Worm (Caenorhabditis elegans): Measurements from ENCODE around the gene ZK355.8.

ZK355.8 gene

DNA sequence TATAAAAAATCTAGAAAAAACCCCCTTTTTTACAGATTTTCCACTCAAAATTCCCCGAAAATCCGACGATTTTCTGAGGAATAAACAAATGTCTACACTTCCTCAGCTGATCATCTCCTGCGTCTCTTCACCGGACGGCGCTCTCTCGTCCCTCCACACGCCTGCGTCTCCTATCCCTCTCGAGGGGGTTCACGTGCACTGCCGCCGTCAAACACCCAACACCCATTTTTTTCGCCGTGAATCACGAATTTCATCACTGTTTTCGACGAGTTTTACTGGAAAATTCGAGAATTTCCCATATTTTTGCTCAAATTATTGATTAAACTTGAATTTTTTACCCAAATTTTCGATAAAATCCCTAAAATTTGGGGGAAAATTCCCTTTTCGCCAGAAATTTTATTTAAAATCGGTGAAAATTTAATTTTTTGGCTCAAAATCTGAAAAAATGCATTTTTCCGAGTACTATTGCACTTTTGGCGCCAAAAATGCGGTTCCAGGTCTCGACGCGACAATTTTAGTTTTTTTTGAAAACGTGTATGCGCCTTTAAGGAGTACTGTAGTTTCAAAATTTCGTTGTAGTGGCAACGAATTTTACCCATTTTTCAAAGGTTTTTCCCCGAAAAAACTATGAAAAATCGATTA, 6.7 kb upstream of the ZK355.8 start (continued):
- TF ChIP-seq egl-13 (tag; optimal IDR thresholded peaks at IDR 0.05) = no peak
- no peak for TF ChIP-seq alr-1 (tag; optimal IDR thresholded peaks at IDR 0.05; ENCODE audit: borderline replicate concordance)
- TF ChIP-seq elt-3 (tag; optimal IDR thresholded peaks at IDR 0.05) = no peak
- no peak for TF ChIP-seq mef-2 (tag; optimal IDR thresholded peaks at IDR 0.05)
- no peak for TF ChIP-seq zag-1 (tag; optimal IDR thresholded peaks at IDR 0.05)
- no peak for TF ChIP-seq ces-1 (GFP tag; optimal IDR thresholded peaks at IDR 0.05)
- no peak for TF ChIP-seq efl-3 (GFP tag; optimal IDR thresholded peaks at IDR 0.05)
- no peak for TF ChIP-seq F16B12.6 (tag; optimal IDR thresholded peaks at IDR 0.05)
- TF ChIP-seq nhr-19 (GFP tag; conservative IDR thresholded peaks at IDR 0.05) = no peak; the same call in none of the 2 replicates
- TF ChIP-seq pag-3 (tag; optimal IDR thresholded peaks at IDR 0.05; ENCODE audit: borderline replicate concordance, insufficient read depth) = no peak
- no peak for TF ChIP-seq nhr-237 (tag; optimal IDR thresholded peaks at IDR 0.05)
- peak; percentile 79 for TF ChIP-seq fkh-8 (tag; optimal IDR thresholded peaks at IDR 0.05)
- no peak for TF ChIP-seq C34B4.2 (tag; optimal IDR thresholded peaks at IDR 0.05)
- peak; percentile 54 for TF ChIP-seq pax-3 (tag; optimal IDR thresholded peaks at IDR 0.05)
- TF ChIP-seq nhr-12 (tag; optimal IDR thresholded peaks at IDR 0.05) = no peak
- TF ChIP-seq sptf-1 (tag; optimal IDR thresholded peaks at IDR 0.05) = no peak
- no peak for TF ChIP-seq nhr-20 (tag; optimal IDR thresholded peaks at IDR 0.05)

DNA sequence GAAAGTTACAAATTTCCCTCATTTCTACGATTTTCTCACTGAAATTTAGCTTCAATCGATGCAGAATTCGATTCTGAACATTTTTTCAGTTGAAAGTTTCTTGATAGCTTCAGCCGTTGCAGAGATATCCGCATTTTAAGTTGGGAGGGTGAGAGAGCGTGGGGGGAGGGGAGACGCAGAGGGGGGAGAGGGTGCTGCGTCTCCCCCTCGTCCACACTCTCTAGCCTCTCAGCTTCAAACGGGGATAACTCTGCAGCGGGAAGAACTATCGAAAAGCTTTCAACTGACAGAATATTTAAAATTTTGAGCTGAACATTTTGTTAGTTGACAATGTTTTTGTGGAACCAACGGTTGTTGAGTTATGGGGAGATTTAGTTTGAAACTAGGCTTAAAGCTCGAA, 5.7 kb upstream of the ZK355.8 start:
- TF ChIP-seq sup-37 (GFP tag; optimal IDR thresholded peaks at IDR 0.05) (no peak), fkh-4 (tag; optimal IDR thresholded peaks at IDR 0.05; ENCODE audit: borderline replicate concordance) (no peak), unc-30 (tag; optimal IDR thresholded peaks at IDR 0.05) (no peak), unc-86 (tag; optimal IDR thresholded peaks at IDR 0.05) (no peak)

DNA sequence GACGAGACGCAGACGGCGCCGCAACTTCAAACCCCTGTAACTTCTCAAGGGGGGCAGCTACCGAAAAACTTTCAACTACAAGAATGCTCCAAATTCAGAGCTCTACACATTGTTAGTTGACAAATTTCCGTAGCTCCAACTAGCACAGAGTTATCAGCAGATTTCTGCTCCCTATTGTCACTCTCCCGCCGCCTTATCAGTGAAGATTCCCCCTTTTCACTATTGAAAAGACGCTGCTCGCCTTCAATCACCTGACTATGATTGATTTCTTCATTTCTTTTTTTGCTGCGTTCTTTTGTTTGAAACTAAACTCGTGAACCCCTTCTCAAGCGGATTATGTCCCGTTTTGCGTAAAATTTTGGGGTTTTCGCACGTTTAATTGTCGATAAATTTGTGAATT, 5.2 kb upstream of the ZK355.8 start:
- TF ChIP-seq elt-2 (tag; optimal IDR thresholded peaks at IDR 0.05) (peak; percentile 41), lin-35 (GFP tag; optimal IDR thresholded peaks at IDR 0.05) (peak in 1 of 2 experiments; percentile 34), xbp-1 (tag; optimal IDR thresholded peaks at IDR 0.05) (no peak)

DNA sequence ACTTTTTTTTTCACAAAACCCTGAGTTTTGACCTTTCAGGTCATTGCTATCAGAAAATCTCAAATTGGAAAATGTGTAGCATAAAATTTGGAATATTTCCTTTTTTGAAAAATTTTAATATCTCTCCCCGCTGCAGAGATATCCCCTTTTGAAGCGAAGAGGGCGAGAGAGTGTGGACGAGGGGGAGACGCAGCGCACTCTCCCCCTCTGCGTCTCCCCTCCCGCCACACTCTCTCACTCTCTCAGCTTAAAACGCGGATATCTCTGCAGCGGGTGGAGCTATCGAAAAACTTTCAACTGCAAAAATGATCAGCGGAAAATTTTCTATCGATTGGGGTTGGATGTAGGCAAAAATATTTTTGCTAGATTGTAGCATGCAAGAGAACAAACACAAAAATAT, 4.8 kb upstream of the ZK355.8 start:
- no peak for TF ChIP-seq mab-9 (GFP tag; IDR thresholded peaks at IDR 0.05)
- no peak for TF ChIP-seq C16A3.4 (tag; optimal IDR thresholded peaks at IDR 0.05)
- TF ChIP-seq nhr-12 (tag; optimal IDR thresholded peaks at IDR 0.05) = no peak
- no peak for TF ChIP-seq zag-1 (tag; optimal IDR thresholded peaks at IDR 0.05)
- TF ChIP-seq ets-5 (GFP tag; IDR thresholded peaks at IDR 0.05) = no peak
- TF ChIP-seq aly-2 (tag; optimal IDR thresholded peaks at IDR 0.05) = no peak
- no peak for TF ChIP-seq ceh-8 (GFP tag; optimal IDR thresholded peaks at IDR 0.05)
- no peak for TF ChIP-seq elt-3 (tag; optimal IDR thresholded peaks at IDR 0.05)

DNA sequence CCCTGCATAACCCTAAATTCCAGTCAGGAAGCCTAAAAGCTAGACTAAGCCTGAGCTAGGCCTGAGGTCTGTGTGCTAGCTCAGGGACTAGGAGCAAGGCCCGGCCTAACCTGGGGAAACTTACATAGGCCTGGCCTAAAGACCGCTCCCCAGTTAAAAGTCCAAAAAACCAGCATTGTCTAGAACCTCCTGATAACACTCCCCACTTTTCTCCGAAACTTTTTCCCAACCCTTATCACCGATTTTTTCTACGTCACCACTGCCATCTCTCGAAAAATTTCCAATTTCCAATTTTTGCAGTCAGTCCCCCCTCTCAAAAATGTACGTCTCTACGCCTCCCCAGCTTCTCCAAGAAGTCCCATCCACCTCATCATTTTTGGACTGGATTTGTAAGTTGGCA, 4.0 kb upstream of the ZK355.8 start, which contains the start of gene ZK355.2:
Gene ZK355.2 (plus strand): TSS at position 301 of the 400 bp plus-strand sequence.
- TF ChIP-seq zag-1 (tag; optimal IDR thresholded peaks at IDR 0.05) = no peak
- TF ChIP-seq pqm-1 (tag; optimal IDR thresholded peaks at IDR 0.05) = peak; percentile 50

DNA sequence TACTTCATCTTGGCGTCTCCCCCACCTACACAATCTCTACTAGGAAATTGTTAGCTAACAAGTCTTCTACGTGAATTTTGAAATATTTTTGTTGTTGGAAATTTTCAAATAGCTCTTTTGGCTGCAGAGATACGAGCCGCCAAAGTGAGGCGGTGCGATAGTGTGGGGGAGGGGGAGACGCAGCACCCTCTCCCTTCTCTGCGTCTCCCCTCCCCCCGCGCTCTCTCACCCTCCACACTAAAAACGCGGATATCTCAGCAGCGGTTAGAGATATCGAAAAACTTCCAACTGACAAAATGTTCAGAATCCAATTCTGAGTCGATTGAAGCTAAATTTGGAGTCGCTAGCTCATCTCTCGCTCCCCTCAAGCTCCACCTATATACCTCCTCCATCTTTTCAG, 2.6 kb upstream of the ZK355.8 start:
- no peak for TF ChIP-seq tlp-1 (tag; optimal IDR thresholded peaks at IDR 0.05)
- no peak for TF ChIP-seq efl-1 (optimal IDR thresholded peaks at IDR 0.05)
- peak in 1 of 2 experiments; percentile 18 for TF ChIP-seq efl-1 (GFP tag; optimal IDR thresholded peaks at IDR 0.05 in 1 of 2)

Measured in whole organism, L1 larva.